Worm (Caenorhabditis elegans): ENCODE measurements around the gene str-40.

DNA sequence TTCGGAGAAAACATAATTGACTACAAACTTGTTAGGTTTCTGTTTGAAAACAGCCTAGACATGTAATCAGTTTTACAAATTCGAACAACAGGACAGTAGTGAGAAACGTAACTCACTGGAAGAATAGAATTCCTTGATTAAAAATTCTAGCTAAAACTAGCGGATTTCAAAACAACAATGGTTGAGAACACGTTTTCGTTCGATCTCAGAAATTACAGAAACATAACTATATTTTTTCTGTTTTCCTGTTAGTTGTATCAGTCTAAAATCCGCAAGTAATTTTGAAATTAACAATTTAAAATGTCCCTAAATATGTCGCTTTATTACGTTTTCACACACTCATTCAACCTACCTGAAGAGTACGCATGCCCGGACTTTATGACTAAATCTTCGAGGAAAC lies 17.3 kb upstream of the str-40 start, which contains the start of gene srt-8:
- no peak for TF ChIP-seq efl-1 (optimal IDR thresholded peaks at IDR 0.05)
- TF ChIP-seq efl-1 (GFP tag; optimal IDR thresholded peaks at IDR 0.05 in 1 of 2), result no peak
- no peak for TF ChIP-seq tbx-2 (tag; optimal IDR thresholded peaks at IDR 0.05)
- no peak for TF ChIP-seq lir-3 (tag; optimal IDR thresholded peaks at IDR 0.05; ENCODE audit: poor library complexity)
- no peak for TF ChIP-seq fkh-8 (tag; optimal IDR thresholded peaks at IDR 0.05)
- TF ChIP-seq lin-13 (GFP tag; optimal IDR thresholded peaks at IDR 0.05), result no peak
- no peak for TF ChIP-seq elt-3 (tag; optimal IDR thresholded peaks at IDR 0.05)
- TF ChIP-seq nhr-71 (tag; optimal IDR thresholded peaks at IDR 0.05), result no peak
- TF ChIP-seq ama-1 (optimal IDR thresholded peaks at IDR 0.05), result no peak
- TF ChIP-seq fkh-10 (GFP tag; optimal IDR thresholded peaks at IDR 0.05), result no peak
- no peak for TF ChIP-seq ces-1 (GFP tag; optimal IDR thresholded peaks at IDR 0.05)

Measured in whole organism, L1 larva.